Worm (Caenorhabditis elegans) whole organism, midembryonic: Measurements from ENCODE around the gene C09G5.14.

ENCODE experiments used
- T22C8.4 ChIP-seq: fragments of 200-800 bp; sonication (Bioruptor generic); IDR thresholded peaks from 2 replicates; pipeline ENCODE4 v1.3.6; 2022; ENCODE audit warnings: missing genetic modification characterization, missing compliant biosample characterization
- cog-1 ChIP-seq: sonication (generic microtip); optimal IDR thresholded peaks from 2 replicates; lab custom pipeline; 2016; ENCODE audit warnings: missing genetic modification characterization, missing compliant biosample characterization
- flt-1 ChIP-seq: fragments of 200-800 bp; sonication (Bioruptor generic); IDR thresholded peaks from 2 replicates; pipeline ENCODE4 v1.3.6; 2022; ENCODE audit warnings: missing genetic modification characterization, missing compliant biosample characterization
- klf-2 ChIP-seq: fragments of 200-800 bp; sonication (Bioruptor generic); conservative IDR thresholded peaks from 2 replicates; pipeline ENCODE4 v1.3.6; 2022; ENCODE audit warnings: missing genetic modification reagents, missing genetic modification characterization, missing compliant biosample characterization
- med-1 ChIP-seq: sonication (generic microtip); optimal IDR thresholded peaks from 2 replicates; lab custom pipeline; 2017; ENCODE audit warnings: missing genetic modification characterization, mild to moderate bottlenecking, missing compliant biosample characterization, antibody characterized with exemption, missing genetic modification reagents; ENCODE audit not compliant: insufficient read depth
- ref-1 ChIP-seq: fragments of 200-800 bp; sonication (Bioruptor generic); conservative IDR thresholded peaks from 2 replicates; pipeline ENCODE4 v1.3.6; 2022; ENCODE audit warnings: missing genetic modification reagents, missing genetic modification characterization, missing compliant biosample characterization
- tab-1 ChIP-seq: fragments of 200-800 bp; sonication (Bioruptor generic); IDR thresholded peaks from 2 replicates; pipeline ENCODE4 v1.3.6; 2022; ENCODE audit warnings: missing genetic modification characterization, missing compliant biosample characterization
- ztf-23 ChIP-seq: fragments of 200-800 bp; sonication (Bioruptor generic); IDR thresholded peaks from 2 replicates; pipeline ENCODE4 v1.3.6; 2022; ENCODE audit warnings: missing genetic modification reagents, missing genetic modification characterization, missing compliant biosample characterization
- ztf-29 ChIP-seq: fragments of 200-800 bp; sonication (Bioruptor generic); IDR thresholded peaks from 2 replicates; pipeline ENCODE4 v1.3.6; 2022; ENCODE audit warnings: missing genetic modification reagents, missing genetic modification characterization, missing compliant biosample characterization

Gene C09G5.14

ce11 chrII:10693655-10694054 lies 29.3 kb downstream of the C09G5.14 start, which contains the start of gene gbh-1:
TSS of gene gbh-1 (minus strand) at chrII:10693803.
- TF ChIP-seq ztf-23 (GFP tag; lab: Robert Waterston, UW) (no peak), cog-1 (no peak), klf-2 (no peak), tab-1 (GFP tag; lab: Robert Waterston, UW) (no peak), ztf-29 (GFP tag; lab: Robert Waterston, UW) (no peak), flt-1 (GFP tag; lab: Robert Waterston, UW) (no peak), med-1 (no peak), ref-1 (GFP tag; lab: Robert Waterston, UW) (no peak), T22C8.4 (GFP tag; lab: Robert Waterston, UW) (no peak)

- no peak for TF ChIP-seq klf-2
These were observed 38.0 kb downstream of the C09G5.14 start for ce11 chrII:10684954-10685353.

ce11 chrII:10680614-10681013 lies 42.4 kb downstream of the C09G5.14 start:
- TF ChIP-seq flt-1 (GFP tag; lab: Robert Waterston, UW) (no peak), ztf-29 (GFP tag; lab: Robert Waterston, UW) (no peak), T22C8.4 (GFP tag; lab: Robert Waterston, UW) (no peak), med-1 (no peak), tab-1 (GFP tag; lab: Robert Waterston, UW) (no peak), ztf-23 (GFP tag; lab: Robert Waterston, UW) (no peak), klf-2 (no peak), ref-1 (GFP tag; lab: Robert Waterston, UW) (no peak)

ce11 chrII:10680130-10680529 lies 42.8 kb downstream of the C09G5.14 start:
- no peak for TF ChIP-seq med-1
- no peak for TF ChIP-seq ztf-29 (GFP tag; lab: Robert Waterston, UW)
- no peak for TF ChIP-seq cog-1
- no peak for TF ChIP-seq flt-1 (GFP tag; lab: Robert Waterston, UW)
- TF ChIP-seq ref-1 (GFP tag; lab: Robert Waterston, UW) = no peak
- no peak for TF ChIP-seq ztf-23 (GFP tag; lab: Robert Waterston, UW)
- TF ChIP-seq tab-1 (GFP tag; lab: Robert Waterston, UW) = no peak
- no peak for TF ChIP-seq klf-2
- no peak for TF ChIP-seq T22C8.4 (GFP tag; lab: Robert Waterston, UW)

ce11 chrII:10675302-10675701 lies 47.7 kb downstream of the C09G5.14 start, which contains the start of gene ptb-1:
TSS of gene ptb-1 (plus strand) at chrII:10675602.
- no peak for TF ChIP-seq med-1
- TF ChIP-seq cog-1 = no peak
- TF ChIP-seq klf-2 = no peak
